Worm (Caenorhabditis elegans): Measurements from ENCODE around the gene phy-4.

Gene phy-4

ce11 chrV:19519511-19519934, 6.1 kb upstream of the phy-4 start (continued):
- TF ChIP-seq ceh-27 (GFP tag; optimal IDR thresholded peaks at IDR 0.05) (no peak), madf-6 (GFP tag; IDR thresholded peaks at IDR 0.05) (peak; percentile 58), zfh-2 (GFP tag; conservative IDR thresholded peaks at IDR 0.05) (no peak), lin-54 (GFP tag; optimal IDR thresholded peaks at IDR 0.05) (peak; percentile 33), Y67H2A.10 (GFP tag; conservative IDR thresholded peaks at IDR 0.05) (no peak), ztf-25 (GFP tag; IDR thresholded peaks at IDR 0.05) (no peak), ztf-6 (GFP tag; IDR thresholded peaks at IDR 0.05) (no peak), lin-26 (GFP tag; IDR thresholded peaks at IDR 0.05) (peak; percentile 69; the same call in 1 of the 2 replicates), tlf-1 (GFP tag; optimal IDR thresholded peaks at IDR 0.05) (no peak), Y53G8AR.9 (GFP tag; conservative IDR thresholded peaks at IDR 0.05) (0 out of 2 replicates have a peak, but pooled peaks have one; percentile 61), repo-1 (tag; optimal IDR thresholded peaks at IDR 0.05) (peak; percentile 75), T26A5.8 (tag; optimal IDR thresholded peaks at IDR 0.05) (no peak), dox-1 (GFP tag; IDR thresholded peaks at IDR 0.05) (peak; percentile 37; the same call in 1 of the 2 replicates), K11D2.4 (GFP tag; IDR thresholded peaks at IDR 0.05) (peak; percentile 51; the same call in 1 of the 2 replicates), ceh-91 (GFP tag; IDR thresholded peaks at IDR 0.05) (no peak), cebp-2 (GFP tag; IDR thresholded peaks at IDR 0.05) (no peak), dpff-1 (tag; optimal IDR thresholded peaks at IDR 0.05) (peak; percentile 5), sdz-38 (tag; optimal IDR thresholded peaks at IDR 0.05) (no peak), atf-7 (tag; optimal IDR thresholded peaks at IDR 0.05) (peak; percentile 57), cebp-1 (GFP tag; IDR thresholded peaks at IDR 0.05) (no peak), cebp-1 (tag; optimal IDR thresholded peaks at IDR 0.05) (peak; percentile 53), mxl-1 (tag; optimal IDR thresholded peaks at IDR 0.05) (no peak), F33H1.4 (GFP tag; IDR thresholded peaks at IDR 0.05) (no peak), T07F8.4 (tag; optimal IDR thresholded peaks at IDR 0.05) (no peak), F39B2.1 (GFP tag; IDR thresholded peaks at IDR 0.05) (no peak), lsy-27 (tag; optimal IDR thresholded peaks at IDR 0.05; ENCODE audit: borderline replicate concordance, insufficient read depth) (no peak), Y95B8A.8 (GFP tag; IDR thresholded peaks at IDR 0.05) (no peak), nfya-1 (tag; optimal IDR thresholded peaks at IDR 0.05; ENCODE audit: borderline replicate concordance, insufficient read depth) (no peak), nfya-2 (GFP tag; IDR thresholded peaks at IDR 0.05) (no peak), unc-130 (GFP tag; optimal IDR thresholded peaks at IDR 0.05) (no peak), madf-10 (tag; optimal IDR thresholded peaks at IDR 0.05) (no peak), nhr-80 (tag; optimal IDR thresholded peaks at IDR 0.05) (no peak), F55B11.4 (tag; optimal IDR thresholded peaks at IDR 0.05; ENCODE audit: borderline replicate concordance, insufficient read depth) (no peak), mel-28 (tag; optimal IDR thresholded peaks at IDR 0.05; ENCODE audit: borderline replicate concordance) (no peak), gei-17 (GFP tag; optimal IDR thresholded peaks at IDR 0.05) (peak; percentile 39), ztf-18 (tag; optimal IDR thresholded peaks at IDR 0.05) (no peak), F23B12.7 (tag; optimal IDR thresholded peaks at IDR 0.05; ENCODE audit: insufficient read depth) (no peak), hrde-1 (tag; optimal IDR thresholded peaks at IDR 0.05; ENCODE audit: borderline replicate concordance) (no peak), bed-1 (GFP tag; IDR thresholded peaks at IDR 0.05) (no peak), hsf-1 (GFP tag; IDR thresholded peaks at IDR 0.05) (no peak), nfyb-1 (GFP tag; IDR thresholded peaks at IDR 0.05) (peak; percentile 78), xnd-1 (tag; optimal IDR thresholded peaks at IDR 0.05) (no peak), ZK185.1 (tag; optimal IDR thresholded peaks at IDR 0.05; ENCODE audit: poor library complexity, severe bottlenecking) (no peak), ztf-22 (GFP tag; optimal IDR thresholded peaks at IDR 0.05) (no peak), ets-4 (GFP tag; optimal IDR thresholded peaks at IDR 0.05) (no peak), B0035.1 (tag; optimal IDR thresholded peaks at IDR 0.05) (no peak), ztf-3 (GFP tag; optimal IDR thresholded peaks at IDR 0.05) (no peak), attf-6 (GFP tag; IDR thresholded peaks at IDR 0.05) (no peak), ztf-26 (tag; optimal IDR thresholded peaks at IDR 0.05) (peak; percentile 88)

All from whole organism, young adult.